Worm (Caenorhabditis elegans) whole organism, early embryonic: ENCODE results near the gene clec-226.

Experiments
- F13C5.2 ChIP-seq: sonication (generic microtip); optimal IDR thresholded peaks from 2 replicates; lab custom pipeline; 2017; ENCODE audit warnings: mild to moderate bottlenecking, missing genetic modification characterization, inconsistent platforms, missing compliant biosample characterization
- aly-1 ChIP-seq: sonication (generic microtip); optimal IDR thresholded peaks from 2 replicates; lab custom pipeline; 2016; ENCODE audit warnings: missing genetic modification characterization, missing compliant biosample characterization
- ama-1 ChIP-seq: fragments of 150-350 bp; optimal IDR thresholded peaks from 2 replicates; lab custom pipeline; 2014
- flt-1 ChIP-seq: fragments of 200-800 bp; sonication (Bioruptor generic); IDR thresholded peaks from 2 replicates; pipeline ENCODE4 v1.3.6; 2022; ENCODE audit warnings: missing genetic modification characterization, missing compliant biosample characterization
- hmbx-1 ChIP-seq: sonication (generic microtip); optimal IDR thresholded peaks from 2 replicates; lab custom pipeline; 2016; ENCODE audit warnings: mild to moderate bottlenecking, missing genetic modification characterization, missing compliant biosample characterization
- hmg-4 ChIP-seq: fragments of 200-800 bp; sonication (Bioruptor generic); optimal IDR thresholded peaks from 2 replicates; lab custom pipeline; 2018; ENCODE audit warnings: mild to moderate bottlenecking, missing genetic modification characterization, missing compliant biosample characterization
- pes-1 ChIP-seq: fragments of 200-800 bp; sonication (Bioruptor generic); IDR thresholded peaks from 2 replicates; pipeline ENCODE4 v1.3.6; 2022; ENCODE audit warnings: missing genetic modification reagents, missing genetic modification characterization, missing compliant biosample characterization
- scrt-1 ChIP-seq: fragments of 200-800 bp; sonication (Bioruptor generic); IDR thresholded peaks from 2 replicates; pipeline ENCODE4 v1.3.6; 2022; ENCODE audit warnings: missing genetic modification characterization, missing compliant biosample characterization
- tbx-37 ChIP-seq: fragments of 200-800 bp; sonication (Bioruptor generic); conservative IDR thresholded peaks from 2 replicates; pipeline ENCODE4 v1.3.6; 2022; ENCODE audit warnings: missing genetic modification reagents, missing genetic modification characterization, missing compliant biosample characterization
- tra-4 ChIP-seq: sonication (generic microtip); optimal IDR thresholded peaks from 2 replicates; lab custom pipeline; 2017; ENCODE audit warnings: missing genetic modification characterization, missing compliant biosample characterization

DNA sequence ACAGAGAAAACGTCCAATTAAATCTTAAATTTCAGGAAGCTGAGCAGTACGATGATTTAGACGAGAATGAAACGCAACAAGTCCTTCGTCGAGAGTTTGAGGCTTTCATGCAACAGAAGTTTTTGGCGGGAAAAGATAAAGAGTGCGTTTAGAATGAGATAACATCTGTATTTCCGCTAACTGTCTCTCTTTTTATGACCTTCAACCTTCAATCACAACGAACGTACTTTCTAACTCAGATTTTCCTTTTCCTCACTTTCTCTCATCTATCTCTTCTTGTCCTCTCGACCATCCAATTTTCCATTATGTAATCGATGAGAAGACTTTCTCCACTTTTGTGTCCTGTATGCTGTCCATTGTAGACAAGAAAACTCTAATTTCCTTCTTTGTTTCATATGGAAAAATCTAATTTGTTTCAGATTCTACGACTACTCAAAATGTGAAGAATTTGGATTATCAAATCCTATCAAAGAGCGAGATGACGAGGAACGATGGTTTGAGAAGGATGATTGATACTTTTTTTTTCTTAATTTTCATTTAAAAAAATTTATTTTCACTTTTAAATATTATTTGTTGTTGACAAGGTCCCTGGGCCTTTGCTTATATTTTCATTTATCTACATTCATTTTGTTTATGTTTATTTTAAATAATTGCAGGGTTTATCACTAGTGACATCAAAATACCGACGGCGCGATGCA is 16.7 kb downstream of the clec-226 start, which contains the start of gene sao-1:
- TF ChIP-seq scrt-1 (GFP tag; lab: Robert Waterston, UW): no peak
- TF ChIP-seq flt-1 (GFP tag; lab: Robert Waterston, UW): no peak
- TF ChIP-seq aly-1 (tag; lab: Kevin White, UChicago): no peak
- no peak for TF ChIP-seq pes-1 (GFP tag; lab: Robert Waterston, UW)
- no peak for TF ChIP-seq hmg-4 (GFP tag; lab: Kevin White, UChicago)
- TF ChIP-seq ama-1 (lab: Kevin White, UChicago): no peak
- no peak for TF ChIP-seq tra-4
- no peak for TF ChIP-seq F13C5.2
- no peak for TF ChIP-seq tbx-37 (GFP tag; lab: Robert Waterston, UW)
- no peak for TF ChIP-seq hmbx-1 (tag; lab: Kevin White, UChicago)
